Worm (Caenorhabditis elegans): Measurements from ENCODE around the gene plg-1.

DNA sequence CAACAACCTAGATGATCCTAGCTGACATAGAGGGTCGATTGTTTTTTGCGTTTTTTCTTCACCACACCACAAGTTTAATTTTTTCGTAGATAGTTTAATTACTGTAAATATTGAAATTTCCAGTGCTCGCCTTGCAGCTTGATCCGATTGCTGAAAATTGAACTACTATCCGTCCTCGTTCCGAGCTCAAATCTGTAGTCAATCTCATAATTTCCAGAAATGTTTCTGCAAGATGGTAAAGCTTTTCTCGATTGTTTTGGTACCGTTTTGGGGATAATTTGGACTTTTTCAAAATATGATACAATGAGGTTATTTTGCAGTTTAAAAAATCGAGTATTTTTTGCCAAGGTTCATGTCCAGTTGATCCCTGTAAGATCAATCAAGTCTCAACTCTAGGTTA is 14.0 kb downstream of the plg-1 start:
- no peak for TF ChIP-seq him-1 (tag; optimal IDR thresholded peaks at IDR 0.05)
- TF ChIP-seq W03F9.2 (tag; optimal IDR thresholded peaks at IDR 0.05): no peak
